Worm (Caenorhabditis elegans) whole organism, young adult: ENCODE data around the gene F55D10.4.

Experiments
- C17E4.6 ChIP-seq: fragments of 200-800 bp; sonication (Bioruptor generic); IDR thresholded peaks from 2 replicates; pipeline ENCODE4 v1.3.6; 2022; ENCODE audit warnings: missing genetic modification reagents, missing genetic modification characterization, missing compliant biosample characterization
- F39B2.1 ChIP-seq: fragments of 200-800 bp; sonication (Bioruptor generic); IDR thresholded peaks from 2 replicates; pipeline ENCODE4 v1.3.6; 2022; ENCODE audit warnings: missing genetic modification reagents, missing genetic modification characterization, missing compliant biosample characterization
- K11D2.4 ChIP-seq: fragments of 200-800 bp; sonication (Bioruptor generic); IDR thresholded peaks from 2 replicates; pipeline ENCODE4 v1.3.6; 2022; ENCODE audit warnings: missing genetic modification reagents, missing genetic modification characterization, missing compliant biosample characterization
- lin-54 ChIP-seq: fragments of 200-800 bp; sonication (Bioruptor generic); optimal IDR thresholded peaks from 2 replicates; lab custom pipeline; 2018; ENCODE audit warnings: mild to moderate bottlenecking, missing genetic modification characterization, missing compliant biosample characterization
- pha-4 ChIP-seq: fragments of 150-350 bp; sonication (generic microtip); optimal IDR thresholded peaks from 2 replicates; lab custom pipeline; 2014; ENCODE audit warnings: missing biosample characterization, missing genetic modification reagents, missing genetic modification characterization

ce11 chrX:4727388-4727787 is 6.9 kb upstream of the F55D10.4 start, which contains the start of gene acc-3:
- TF ChIP-seq F39B2.1 (GFP tag; lab: Robert Waterston, UW) (no peak), C17E4.6 (no peak), pha-4 (tag; lab: Kevin White, UChicago) (no peak), K11D2.4 (GFP tag; lab: Robert Waterston, UW) (no peak), lin-54 (no peak)
